Worm (Caenorhabditis elegans) whole organism, young adult: Measurements from ENCODE around the gene R193.1.

Experiments
- B0019.2 ChIP-seq: fragments of 200-800 bp; sonication (Bioruptor generic); conservative IDR thresholded peaks from 2 replicates; pipeline ENCODE4 v1.3.6; 2022; ENCODE audit warnings: missing genetic modification reagents, missing genetic modification characterization, missing compliant biosample characterization
- B0035.1 ChIP-seq: sonication (generic microtip); optimal IDR thresholded peaks from 2 replicates; lab custom pipeline; 2016; ENCODE audit warnings: missing genetic modification characterization, mild to moderate bottlenecking, missing compliant biosample characterization, missing genotype, missing genetic modification reagents
- B0336.3 ChIP-seq: fragments of 200-800 bp; sonication (Bioruptor generic); IDR thresholded peaks from 2 replicates; pipeline ENCODE4 v1.3.6; 2022; ENCODE audit warnings: missing genetic modification characterization, missing compliant biosample characterization
- F10E7.11 ChIP-seq: sonication (generic microtip); optimal IDR thresholded peaks from 2 replicates; lab custom pipeline; 2017; ENCODE audit warnings: mild to moderate bottlenecking, missing genetic modification characterization, moderate library complexity, missing compliant biosample characterization
- F49E8.2 ChIP-seq: sonication (generic microtip); optimal IDR thresholded peaks from 3 replicates; lab custom pipeline; 2017; ENCODE audit warnings: missing genetic modification characterization, mild to moderate bottlenecking, missing compliant biosample characterization, antibody characterized with exemption, moderate library complexity; ENCODE audit not compliant: insufficient read depth
- Y56A3A.18 ChIP-seq: fragments of 200-800 bp; sonication (Bioruptor generic); IDR thresholded peaks from 2 replicates; pipeline ENCODE4 v1.3.6; 2022; ENCODE audit warnings: missing genetic modification reagents, missing genetic modification characterization, missing compliant biosample characterization
- Y67H2A.10 ChIP-seq: fragments of 200-800 bp; sonication (Bioruptor generic); conservative IDR thresholded peaks from 2 replicates; pipeline ENCODE4 v1.3.6; 2022; ENCODE audit warnings: missing genetic modification reagents, missing genetic modification characterization, missing compliant biosample characterization
- Y79H2A.3 ChIP-seq: fragments of 200-800 bp; sonication (Bioruptor generic); conservative IDR thresholded peaks from 2 replicates; pipeline ENCODE4 v1.3.6; 2022; ENCODE audit warnings: missing genetic modification reagents, missing genetic modification characterization, missing compliant biosample characterization
- Y95B8A.8 ChIP-seq: fragments of 200-800 bp; sonication (Bioruptor generic); IDR thresholded peaks from 2 replicates; pipeline ENCODE4 v1.3.6; 2022; ENCODE audit warnings: missing genetic modification reagents, missing genetic modification characterization, missing compliant biosample characterization
- akir-1 ChIP-seq: fragments of 200-800 bp; sonication (Bioruptor generic); optimal IDR thresholded peaks from 2 replicates; lab custom pipeline; 2018; ENCODE audit warnings: mild to moderate bottlenecking, missing genetic modification characterization, moderate library complexity, missing compliant biosample characterization
- attf-5 ChIP-seq: fragments of 200-800 bp; sonication (Bioruptor generic); optimal IDR thresholded peaks from 2 replicates; lab custom pipeline; 2018; ENCODE audit warnings: mild to moderate bottlenecking, missing genetic modification characterization, missing compliant biosample characterization
- bed-2 ChIP-seq: fragments of 200-800 bp; sonication (Bioruptor generic); IDR thresholded peaks from 2 replicates; pipeline ENCODE4 v1.3.6; 2022; ENCODE audit warnings: missing genetic modification reagents, missing genetic modification characterization, missing compliant biosample characterization
- dpff-1 ChIP-seq: sonication (generic microtip); optimal IDR thresholded peaks from 2 replicates; lab custom pipeline; 2017; ENCODE audit warnings: mild to moderate bottlenecking, missing genetic modification characterization, missing compliant biosample characterization
- hlh-12 ChIP-seq: sonication (generic microtip); optimal IDR thresholded peaks from 2 replicates; lab custom pipeline; 2016; ENCODE audit warnings: missing genetic modification characterization, missing compliant biosample characterization
- hlh-26 ChIP-seq: fragments of 200-800 bp; sonication (Bioruptor generic); conservative IDR thresholded peaks from 2 replicates; pipeline ENCODE4 v1.3.6; 2022; ENCODE audit warnings: missing genetic modification reagents, missing genetic modification characterization, missing compliant biosample characterization
- hmg-20 ChIP-seq: fragments of 200-800 bp; sonication (Bioruptor generic); IDR thresholded peaks from 2 replicates; pipeline ENCODE4 v1.3.6; 2022; ENCODE audit warnings: missing genetic modification reagents, missing genetic modification characterization, missing compliant biosample characterization
- hsf-1 ChIP-seq: fragments of 200-800 bp; sonication (Bioruptor generic); IDR thresholded peaks from 2 replicates; pipeline ENCODE4 v1.3.6; 2022; ENCODE audit warnings: missing genetic modification reagents, missing genetic modification characterization, missing compliant biosample characterization
- lag-1 ChIP-seq: fragments of 200-800 bp; sonication (Bioruptor generic); IDR thresholded peaks from 2 replicates; pipeline ENCODE4 v1.3.6; 2022; ENCODE audit warnings: missing genetic modification reagents, missing genetic modification characterization, missing compliant biosample characterization
- let-526 ChIP-seq: fragments of 200-800 bp; sonication (Bioruptor generic); IDR thresholded peaks from 2 replicates; pipeline ENCODE4 v1.3.6; 2022; ENCODE audit warnings: missing genetic modification reagents, missing genetic modification characterization, missing compliant biosample characterization
- lin-54 ChIP-seq: fragments of 200-800 bp; sonication (Bioruptor generic); optimal IDR thresholded peaks from 2 replicates; lab custom pipeline; 2018; ENCODE audit warnings: mild to moderate bottlenecking, missing genetic modification characterization, missing compliant biosample characterization
- lsl-1 ChIP-seq: fragments of 200-800 bp; sonication (Bioruptor generic); optimal IDR thresholded peaks from 2 replicates; lab custom pipeline; 2018; ENCODE audit warnings: mild to moderate bottlenecking, missing genetic modification characterization, moderate library complexity, missing compliant biosample characterization
- lsy-27 ChIP-seq: sonication (generic microtip); optimal IDR thresholded peaks from 2 replicates; lab custom pipeline; 2017; ENCODE audit warnings: missing genetic modification characterization, mild to moderate bottlenecking, missing compliant biosample characterization, antibody characterized with exemption, missing genotype, borderline replicate concordance; ENCODE audit not compliant: insufficient read depth
- madf-10 ChIP-seq: sonication (generic microtip); optimal IDR thresholded peaks from 2 replicates; lab custom pipeline; 2016; ENCODE audit warnings: mild to moderate bottlenecking, missing genetic modification characterization, missing compliant biosample characterization
- mcd-1 ChIP-seq: fragments of 200-800 bp; sonication (Bioruptor generic); IDR thresholded peaks from 2 replicates; pipeline ENCODE4 v1.3.6; 2022; ENCODE audit warnings: missing genetic modification reagents, missing genetic modification characterization, missing compliant biosample characterization
- mel-28 ChIP-seq: sonication (generic microtip); optimal IDR thresholded peaks from 2 replicates; lab custom pipeline; 2016; ENCODE audit warnings: borderline replicate concordance, mild to moderate bottlenecking, missing genetic modification characterization, missing compliant biosample characterization
- mxl-1 ChIP-seq: sonication (generic microtip); optimal IDR thresholded peaks from 2 replicates; lab custom pipeline; 2016; ENCODE audit warnings: missing genetic modification characterization, missing compliant biosample characterization
- nhr-90 ChIP-seq: sonication (generic microtip); optimal IDR thresholded peaks from 2 replicates; lab custom pipeline; 2016; ENCODE audit warnings: missing genotype, mild to moderate bottlenecking, missing genetic modification characterization, missing compliant biosample characterization
- rec-8 ChIP-seq, 2 experiments: sonication (generic microtip); optimal IDR thresholded peaks; 2 replicates each; lab custom pipeline; 2016; ENCODE audit warnings: mild to moderate bottlenecking in 2 of 2, missing genetic modification characterization in 2 of 2, missing genetic modification reagents in 2 of 2, missing genotype in 2 of 2, missing biosample characterization in 1 of 2, missing compliant biosample characterization in 1 of 2, moderate library complexity in 1 of 2
- sea-2 ChIP-seq: fragments of 200-800 bp; sonication (Bioruptor generic); IDR thresholded peaks from 2 replicates; pipeline ENCODE4 v1.3.6; 2022; ENCODE audit warnings: missing genetic modification characterization, missing compliant biosample characterization
- unc-130 ChIP-seq: sonication (generic microtip); optimal IDR thresholded peaks from 2 replicates; lab custom pipeline; 2016; ENCODE audit warnings: missing genetic modification reagents, missing genetic modification characterization, missing compliant biosample characterization
- zfh-2 ChIP-seq: fragments of 200-800 bp; sonication (Bioruptor generic); conservative IDR thresholded peaks from 2 replicates; pipeline ENCODE4 v1.3.6; 2022; ENCODE audit warnings: missing genetic modification reagents, missing genetic modification characterization, missing compliant biosample characterization
- zim-3 ChIP-seq: sonication (generic microtip); optimal IDR thresholded peaks from 2 replicates; lab custom pipeline; 2017; ENCODE audit warnings: mild to moderate bottlenecking, missing genetic modification characterization, moderate library complexity, missing compliant biosample characterization
- ztf-18 ChIP-seq: sonication (generic microtip); optimal IDR thresholded peaks from 2 replicates; lab custom pipeline; 2016; ENCODE audit warnings: missing genotype, mild to moderate bottlenecking, missing genetic modification characterization, missing compliant biosample characterization
- ztf-25 ChIP-seq: fragments of 200-800 bp; sonication (Bioruptor generic); IDR thresholded peaks from 2 replicates; pipeline ENCODE4 v1.3.6; 2022; ENCODE audit warnings: missing genetic modification reagents, missing genetic modification characterization, missing compliant biosample characterization
- ztf-26 ChIP-seq: sonication (generic microtip); optimal IDR thresholded peaks from 2 replicates; lab custom pipeline; 2017; ENCODE audit warnings: missing genetic modification characterization, missing compliant biosample characterization

The R193.1 gene

ce11 chrX:1154648-1155047, at the start of gene R193.1:
Gene R193.1 (plus strand): TSS chrX:1154948.
- no peak for TF ChIP-seq ztf-25 (GFP tag; lab: Robert Waterston, UW)
- no peak for TF ChIP-seq hlh-12
- no peak for TF ChIP-seq Y67H2A.10
- no peak for TF ChIP-seq mcd-1
- TF ChIP-seq F49E8.2 (tag; lab: Kevin White, UChicago): no peak
- TF ChIP-seq mel-28 (tag; lab: Kevin White, UChicago): no peak
- no peak for TF ChIP-seq Y56A3A.18 (GFP tag; lab: Robert Waterston, UW)

- TF ChIP-seq F10E7.11 (no peak), zim-3 (tag; lab: Kevin White, UChicago) (no peak), madf-10 (tag; lab: Kevin White, UChicago) (no peak), hlh-26 (GFP tag; lab: Robert Waterston, UW) (no peak), Y79H2A.3 (GFP tag; lab: Robert Waterston, UW) (no peak), lsy-27 (no peak), ztf-26 (tag; lab: Kevin White, UChicago) (no peak), ztf-18 (tag; lab: Kevin White, UChicago) (no peak)
- TF ChIP-seq, all 124 proteins: peak for 0
These were observed 47.0 kb upstream of the R193.1 start, which contains the start of gene C05D9.4 for ce11 chrX:1107758-1108157. Gene C05D9.4 (plus strand): TSS chrX:1108058.

- no peak for TF ChIP-seq Y95B8A.8 (GFP tag; lab: Robert Waterston, UW)
- no peak for TF ChIP-seq hsf-1
- no peak for TF ChIP-seq mcd-1
- no peak for TF ChIP-seq attf-5 (GFP tag; lab: Kevin White, UChicago)
- TF ChIP-seq B0336.3 (GFP tag; lab: Robert Waterston, UW): no peak
- TF ChIP-seq rec-8 (tag; optimal IDR thresholded peaks at IDR 0.05; lab: Kevin White, UChicago): no peak
These were observed 45.9 kb upstream of the R193.1 start for ce11 chrX:1108874-1109273.

ce11 chrX:1110723-1111122, 44.0 kb upstream of the R193.1 start:
- TF ChIP-seq B0019.2 (GFP tag; lab: Robert Waterston, UW) (no peak), sea-2 (no peak), let-526 (GFP tag; lab: Robert Waterston, UW) (no peak), mel-28 (tag; lab: Kevin White, UChicago) (no peak), mxl-1 (tag; lab: Kevin White, UChicago) (no peak), lsy-27 (no peak), nhr-90 (tag; lab: Kevin White, UChicago) (no peak), hmg-20 (GFP tag; lab: Robert Waterston, UW) (no peak), akir-1 (GFP tag; lab: Kevin White, UChicago) (no peak), lin-54 (GFP tag; lab: Kevin White, UChicago) (no peak), dpff-1 (tag; lab: Kevin White, UChicago) (no peak), lag-1 (no peak), unc-130 (GFP tag; lab: Kevin White, UChicago) (no peak), lsl-1 (GFP tag; lab: Kevin White, UChicago) (no peak), Y79H2A.3 (GFP tag; lab: Robert Waterston, UW) (no peak), B0035.1 (tag; lab: Kevin White, UChicago) (no peak), bed-2 (no peak), zfh-2 (GFP tag; lab: Robert Waterston, UW) (no peak)
- TF ChIP-seq, all 124 proteins: peak for 0
